Fruit fly (Drosophila melanogaster): ENCODE data around the gene CG5646.
A peak's percentile ranks its signal among the peaks of the same experiment; 100 is the strongest.

The CG5646 gene

dm6 chr3R:27542197-27542596, 18.9 kb downstream of the CG5646 start, which contains the start of gene Gr98b (continued):
- no peak for TF ChIP-seq abd-A (tag; optimal IDR thresholded peaks at IDR 0.05)
- no peak for TF ChIP-seq so (GFP tag; IDR thresholded peaks at IDR 0.05)
- no peak for TF ChIP-seq CG31365 (tag; optimal IDR thresholded peaks at IDR 0.05)

- TF ChIP-seq sna (GFP tag; IDR thresholded peaks at IDR 0.05; ENCODE audit: partially characterized antibody) = no peak
- TF ChIP-seq CG12769 (tag; optimal IDR thresholded peaks at IDR 0.05) = no peak
- no peak for TF ChIP-seq otp (GFP tag; IDR thresholded peaks at IDR 0.05)
- no peak for TF ChIP-seq CG4404 (GFP tag; IDR thresholded peaks at IDR 0.05)
- no peak for TF ChIP-seq Bdp1 (GFP tag; optimal IDR thresholded peaks at IDR 0.05)
- no peak for TF ChIP-seq sens (GFP tag)
- TF ChIP-seq ssp (GFP tag; IDR thresholded peaks at IDR 0.05) = no peak
- TF ChIP-seq Dll (GFP tag; IDR thresholded peaks at IDR 0.05; ENCODE audit: partially characterized antibody) = no peak
- no peak for TF ChIP-seq CG17186 (GFP tag; optimal IDR thresholded peaks at IDR 0.05)
- TF ChIP-seq ems (GFP tag; optimal IDR thresholded peaks at IDR 0.05) = no peak
- TF ChIP-seq CG8478 (optimal IDR thresholded peaks at IDR 0.05) = no peak
- no peak for TF ChIP-seq CG14014 (GFP tag; IDR thresholded peaks at IDR 0.05)
- no peak for TF ChIP-seq Drgx (GFP tag; IDR thresholded peaks at IDR 0.05)
- no peak for TF ChIP-seq unc-4 (GFP tag; IDR thresholded peaks at IDR 0.05; ENCODE audit: partially characterized antibody)
- TF ChIP-seq gcm2 (GFP tag; optimal IDR thresholded peaks at IDR 0.05) = no peak
- TF ChIP-seq run (tag; optimal IDR thresholded peaks at IDR 0.05) = no peak
- TF ChIP-seq crc (GFP tag; optimal IDR thresholded peaks at IDR 0.05) = no peak
- no peak for TF ChIP-seq CG8944 (GFP tag; optimal IDR thresholded peaks at IDR 0.05)
- TF ChIP-seq CG17328 (GFP tag; IDR thresholded peaks at IDR 0.05) = no peak
- no peak for TF ChIP-seq CG2712 (tag; optimal IDR thresholded peaks at IDR 0.05)
Measured at dm6 chr3R:27533225-27533624, 27.9 kb downstream of the CG5646 start.

- TF ChIP-seq mam (GFP tag; optimal IDR thresholded peaks at IDR 0.05) = no peak
- peak; percentile 93 for TF ChIP-seq onecut (GFP tag; IDR thresholded peaks at IDR 0.05)
- TF ChIP-seq CG9437 (GFP tag; optimal IDR thresholded peaks at IDR 0.05) = no peak
- TF ChIP-seq pzg (GFP tag; optimal IDR thresholded peaks at IDR 0.05) = no peak
- TF ChIP-seq sens-2 (GFP tag; IDR thresholded peaks at IDR 0.05) = no peak
- TF ChIP-seq CG10543 (GFP tag; optimal IDR thresholded peaks at IDR 0.05) = no peak
- no peak for TF ChIP-seq BtbVII (GFP tag; optimal IDR thresholded peaks at IDR 0.05)
- no peak for TF ChIP-seq ash1 (GFP tag; optimal IDR thresholded peaks at IDR 0.05)
- TF ChIP-seq ase (GFP tag; IDR thresholded peaks at IDR 0.05) = no peak
- no peak for TF ChIP-seq CG15269 (tag; optimal IDR thresholded peaks at IDR 0.05)
- TF ChIP-seq tx (GFP tag; optimal IDR thresholded peaks at IDR 0.05) = no peak
- TF ChIP-seq bab2 (GFP tag; optimal IDR thresholded peaks at IDR 0.05) = no peak
- TF ChIP-seq Nf-YB (GFP tag; optimal IDR thresholded peaks at IDR 0.05) = no peak
- no peak for TF ChIP-seq nerfin-2 (GFP tag; IDR thresholded peaks at IDR 0.05; ENCODE audit: partially characterized antibody)
- TF ChIP-seq Rfx (GFP tag; IDR thresholded peaks at IDR 0.05) = peak; percentile 60
- peak; percentile 11 for TF ChIP-seq pros (GFP tag; optimal IDR thresholded peaks at IDR 0.05)
- no peak for TF ChIP-seq E2f2 (GFP tag; IDR thresholded peaks at IDR 0.05)
Measured at dm6 chr3R:27520415-27520916, 40.7 kb downstream of the CG5646 start, which contains the start of gene CG12885. Gene CG12885 (plus strand): TSS chr3R:27520866.

Data from whole organism, embryonic.